Fruit fly (Drosophila melanogaster) whole organism, embryonic: ENCODE data around the gene CG17362.

Source experiments
- Atf-2 ChIP-seq: fragments of 200-800 bp; sonication (Bioruptor generic); optimal IDR thresholded peaks from 2 replicates; lab custom pipeline; 2016; ENCODE audit warnings: missing biosample characterization, missing genetic modification characterization
- B-H1 ChIP-seq: fragments of 200-800 bp; sonication (Bioruptor generic); IDR thresholded peaks from 3 replicates; pipeline ENCODE4 v1.3.6; 2022; ENCODE audit warnings: missing biosample characterization, missing genetic modification characterization
- CG10267 ChIP-seq: fragments of 200-800 bp; sonication (Bioruptor generic); optimal IDR thresholded peaks from 2 replicates; lab custom pipeline; 2018; ENCODE audit warnings: missing biosample characterization, mild to moderate bottlenecking, missing genetic modification characterization, moderate library complexity
- CG10431 ChIP-seq: fragments of 200-800 bp; sonication (Bioruptor generic); optimal IDR thresholded peaks from 3 replicates; lab custom pipeline; 2018; ENCODE audit warnings: missing biosample characterization, mild to moderate bottlenecking, missing genetic modification characterization
- CG11456 ChIP-seq: fragments of 200-800 bp; sonication (Bioruptor generic); IDR thresholded peaks from 3 replicates; pipeline ENCODE4 v1.3.6; 2022; ENCODE audit warnings: missing biosample characterization, missing genetic modification characterization
- CG14965 ChIP-seq: fragments of 200-800 bp; sonication (Bioruptor generic); optimal IDR thresholded peaks from 2 replicates; lab custom pipeline; 2016; ENCODE audit warnings: missing biosample characterization, missing genetic modification characterization, borderline replicate concordance
- CG15269 ChIP-seq: fragments of 200-800 bp; sonication (Bioruptor generic); optimal IDR thresholded peaks from 2 replicates; lab custom pipeline; 2018; ENCODE audit warnings: missing biosample characterization, mild to moderate bottlenecking, missing genetic modification characterization, moderate library complexity
- CG15696 ChIP-seq: fragments of 200-800 bp; sonication (Bioruptor generic); optimal IDR thresholded peaks from 2 replicates; lab custom pipeline; 2019; ENCODE audit warnings: missing biosample characterization, mild to moderate bottlenecking, missing genetic modification characterization, moderate library complexity
- CG16815 ChIP-seq: fragments of 200-800 bp; sonication (Bioruptor generic); optimal IDR thresholded peaks from 3 replicates; lab custom pipeline; 2017; ENCODE audit warnings: missing biosample characterization, mild to moderate bottlenecking, missing genetic modification characterization
- CG2120 ChIP-seq: fragments of 200-800 bp; sonication (Bioruptor generic); optimal IDR thresholded peaks from 3 replicates; lab custom pipeline; 2016; ENCODE audit warnings: missing biosample characterization, missing genetic modification characterization
- CG3065 ChIP-seq: fragments of 200-800 bp; sonication (Bioruptor generic); optimal IDR thresholded peaks from 2 replicates; lab custom pipeline; 2016; ENCODE audit warnings: missing biosample characterization, missing genetic modification characterization
- CG3163 ChIP-seq: fragments of 200-800 bp; sonication (Bioruptor generic); optimal IDR thresholded peaks from 3 replicates; lab custom pipeline; 2016; ENCODE audit warnings: missing biosample characterization, missing genetic modification characterization
- CG32532 ChIP-seq: fragments of 200-800 bp; sonication (Bioruptor generic); IDR thresholded peaks from 2 replicates; pipeline ENCODE4 v1.3.6; 2022; ENCODE audit warnings: missing biosample characterization, missing genetic modification characterization
- CG42726 ChIP-seq: fragments of 200-800 bp; sonication (Bioruptor generic); IDR thresholded peaks from 2 replicates; pipeline ENCODE4 v1.3.6; 2022; ENCODE audit warnings: missing biosample characterization, missing genetic modification characterization; ENCODE audit not compliant: partially characterized antibody
- CG5953 ChIP-seq: fragments of 200-800 bp; sonication (Bioruptor generic); IDR thresholded peaks from 2 replicates; pipeline ENCODE4 v1.3.6; 2022; ENCODE audit warnings: missing biosample characterization, missing genetic modification characterization
- CG7839 ChIP-seq: fragments of 200-800 bp; sonication (Bioruptor generic); optimal IDR thresholded peaks from 3 replicates; lab custom pipeline; 2018; ENCODE audit warnings: missing biosample characterization, mild to moderate bottlenecking, missing genetic modification characterization, moderate library complexity
- CG7928 ChIP-seq: fragments of 200-800 bp; sonication (Bioruptor generic); optimal IDR thresholded peaks from 2 replicates; lab custom pipeline; 2017; ENCODE audit warnings: missing biosample characterization, mild to moderate bottlenecking, missing genetic modification characterization
- CrebB ChIP-seq: fragments of 200-800 bp; sonication (Bioruptor generic); optimal IDR thresholded peaks from 3 replicates; lab custom pipeline; 2018; ENCODE audit warnings: missing biosample characterization, mild to moderate bottlenecking, missing genetic modification characterization
- Dll ChIP-seq: fragments of 200-800 bp; sonication (Bioruptor generic); IDR thresholded peaks from 4 replicates; pipeline ENCODE4 v1.3.6; 2022; ENCODE audit warnings: missing biosample characterization, missing genetic modification characterization; ENCODE audit not compliant: partially characterized antibody
- Eip74EF ChIP-seq, 2 experiments: fragments of 200-800 bp in 1 of 2; fragments of >200 bp in 1 of 2; sonication (Bioruptor generic) in 1 of 2; optimal IDR thresholded peaks; 2 replicates each; lab custom pipeline; 2017 to 2019; ENCODE audit warnings: missing biosample characterization in 2 of 2, missing genetic modification characterization in 2 of 2, mild to moderate bottlenecking in 1 of 2, moderate library complexity in 1 of 2
- H2.0 ChIP-seq: fragments of 200-800 bp; sonication (Bioruptor generic); IDR thresholded peaks from 2 replicates; pipeline ENCODE4 v1.3.6; 2022; ENCODE audit warnings: missing biosample characterization, missing genetic modification characterization
- HHEX ChIP-seq: fragments of 200-800 bp; sonication (Bioruptor generic); optimal IDR thresholded peaks from 3 replicates; lab custom pipeline; 2017; ENCODE audit warnings: missing biosample characterization, mild to moderate bottlenecking, missing genetic modification characterization, missing genetic modification reagents
- Hand ChIP-seq: fragments of 200-800 bp; sonication (Bioruptor generic); optimal IDR thresholded peaks from 2 replicates; lab custom pipeline; 2017; ENCODE audit warnings: mild to moderate bottlenecking, missing biosample characterization, missing genetic modification reagents, missing genetic modification characterization
- Hr3 ChIP-seq: fragments of 200-800 bp; sonication (Bioruptor generic); optimal IDR thresholded peaks from 3 replicates; lab custom pipeline; 2016; ENCODE audit warnings: missing biosample characterization, missing genetic modification characterization
- Hr51 ChIP-seq, 2 experiments: fragments of 200-800 bp; sonication (Bioruptor generic); optimal IDR thresholded peaks; 2 replicates in 1 of 2; 3 replicates in 1 of 2; lab custom pipeline; 2016 to 2018; ENCODE audit warnings: missing biosample characterization in 2 of 2, missing genetic modification characterization in 2 of 2, mild to moderate bottlenecking in 1 of 2, moderate library complexity in 1 of 2
- NK7.1 ChIP-seq: fragments of 200-800 bp; sonication (Bioruptor generic); optimal IDR thresholded peaks from 3 replicates; lab custom pipeline; 2016; ENCODE audit warnings: missing biosample characterization, missing genetic modification characterization
- Optix ChIP-seq: fragments of 200-800 bp; sonication (Bioruptor generic); IDR thresholded peaks from 3 replicates; pipeline ENCODE4 v1.3.6; 2022; ENCODE audit warnings: missing biosample characterization, missing genetic modification characterization
- Ptx1 ChIP-seq: fragments of 200-800 bp; sonication (Bioruptor generic); IDR thresholded peaks from 2 replicates; pipeline ENCODE4 v1.3.6; 2022; ENCODE audit warnings: missing biosample characterization, missing genetic modification characterization
- Sin3A ChIP-seq: fragments of >200 bp; optimal IDR thresholded peaks from 2 replicates; lab custom pipeline; 2018
- Trl ChIP-seq, 3 experiments: fragments of >200 bp in 2 of 3; fragments of 200-800 bp in 1 of 3; sonication (Bioruptor generic) in 1 of 3; optimal IDR thresholded peaks; 2 replicates in 1 of 3; 3 replicates in 2 of 3; lab custom pipeline; 2016 to 2017; ENCODE audit warnings: missing biosample characterization in 1 of 3, missing genetic modification characterization in 1 of 3
- Vsx1 ChIP-seq: fragments of 200-800 bp; sonication (Bioruptor generic); optimal IDR thresholded peaks from 2 replicates; lab custom pipeline; 2017; ENCODE audit warnings: missing biosample characterization, mild to moderate bottlenecking, missing genetic modification characterization, missing genetic modification reagents
- al ChIP-seq: fragments of 200-800 bp; sonication (Bioruptor generic); IDR thresholded peaks from 2 replicates; pipeline ENCODE4 v1.3.6; 2022; ENCODE audit warnings: missing biosample characterization, missing genetic modification characterization
- ara ChIP-seq: fragments of 200-800 bp; sonication (Bioruptor generic); IDR thresholded peaks from 2 replicates; pipeline ENCODE4 v1.3.6; 2022; ENCODE audit warnings: missing biosample characterization, missing genetic modification characterization
- btn ChIP-seq: fragments of 200-800 bp; sonication (Bioruptor generic); optimal IDR thresholded peaks from 2 replicates; lab custom pipeline; 2016; ENCODE audit warnings: missing biosample characterization, missing genetic modification characterization
- caup ChIP-seq: fragments of 200-800 bp; sonication (Bioruptor generic); optimal IDR thresholded peaks from 3 replicates; lab custom pipeline; 2017; ENCODE audit warnings: missing biosample characterization, mild to moderate bottlenecking, missing genetic modification characterization, moderate library complexity; ENCODE audit not compliant: severe bottlenecking
- croc ChIP-seq: fragments of 200-800 bp; sonication (Bioruptor generic); conservative IDR thresholded peaks from 3 replicates; pipeline ENCODE4 v1.3.6; 2022; ENCODE audit warnings: missing biosample characterization, missing genetic modification characterization
- dmrt99B ChIP-seq: fragments of 200-800 bp; sonication (Bioruptor generic); optimal IDR thresholded peaks from 2 replicates; lab custom pipeline; 2018; ENCODE audit warnings: missing biosample characterization, mild to moderate bottlenecking, missing genetic modification characterization, moderate library complexity
- dysf ChIP-seq: fragments of 200-800 bp; sonication (Bioruptor generic); IDR thresholded peaks from 3 replicates; pipeline ENCODE4 v1.3.6; 2022; ENCODE audit warnings: missing biosample characterization, missing genetic modification characterization
- ems ChIP-seq: fragments of 200-800 bp; sonication (Bioruptor generic); optimal IDR thresholded peaks from 3 replicates; lab custom pipeline; 2016; ENCODE audit warnings: missing biosample characterization, missing genetic modification characterization
- fd102C ChIP-seq: fragments of 200-800 bp; sonication (Bioruptor generic); optimal IDR thresholded peaks from 2 replicates; lab custom pipeline; 2018; ENCODE audit warnings: missing biosample characterization, mild to moderate bottlenecking, missing genetic modification characterization, moderate library complexity
- hb ChIP-seq: fragments of 200-800 bp; sonication (Bioruptor generic); IDR thresholded peaks from 3 replicates; pipeline ENCODE4 v1.3.6; 2022; ENCODE audit warnings: missing biosample characterization, missing genetic modification characterization; ENCODE audit not compliant: partially characterized antibody
- maf-S ChIP-seq: fragments of 200-800 bp; sonication (Bioruptor generic); optimal IDR thresholded peaks from 2 replicates; lab custom pipeline; 2016; ENCODE audit warnings: missing biosample characterization, missing genetic modification characterization
- nom ChIP-seq: fragments of 200-800 bp; sonication (Bioruptor generic); optimal IDR thresholded peaks from 2 replicates; lab custom pipeline; 2017; ENCODE audit warnings: missing biosample characterization, missing genetic modification characterization, mild to moderate bottlenecking, moderate library complexity, missing genetic modification reagents
- phol ChIP-seq: fragments of 200-800 bp; sonication (Bioruptor generic); optimal IDR thresholded peaks from 3 replicates; lab custom pipeline; 2018; ENCODE audit warnings: missing biosample characterization, mild to moderate bottlenecking, missing genetic modification characterization, moderate library complexity
- pnt ChIP-seq: fragments of 200-800 bp; sonication (Bioruptor generic); optimal IDR thresholded peaks from 3 replicates; lab custom pipeline; 2016; ENCODE audit warnings: missing biosample characterization, missing genetic modification characterization
- pum ChIP-seq: fragments of 200-800 bp; sonication (Bioruptor generic); optimal IDR thresholded peaks from 2 replicates; lab custom pipeline; 2016; ENCODE audit warnings: missing biosample characterization, missing genetic modification characterization
- sens ChIP-seq: fragments of 200-800 bp; sonication (Bioruptor generic); peaks from one replicate; lab custom pipeline; 2016; ENCODE audit warnings: missing biosample characterization, missing genetic modification characterization
- ssp ChIP-seq: fragments of 200-800 bp; sonication (Bioruptor generic); IDR thresholded peaks from 2 replicates; pipeline ENCODE4 v1.3.6; 2022; ENCODE audit warnings: missing biosample characterization, missing genetic modification characterization
- zen ChIP-seq: fragments of 200-800 bp; sonication (Bioruptor generic); optimal IDR thresholded peaks from 3 replicates; lab custom pipeline; 2018; ENCODE audit warnings: missing biosample characterization, mild to moderate bottlenecking, missing genetic modification characterization, moderate library complexity
- zen2 ChIP-seq: fragments of 200-800 bp; sonication (Bioruptor generic); IDR thresholded peaks from 3 replicates; pipeline ENCODE4 v1.3.6; 2022; ENCODE audit warnings: missing biosample characterization, missing genetic modification characterization; ENCODE audit not compliant: partially characterized antibody
- zf30C ChIP-seq: fragments of 200-800 bp; sonication (Bioruptor generic); optimal IDR thresholded peaks from 3 replicates; lab custom pipeline; 2018; ENCODE audit warnings: missing biosample characterization, mild to moderate bottlenecking, missing genetic modification characterization

CG17362 gene

DNA sequence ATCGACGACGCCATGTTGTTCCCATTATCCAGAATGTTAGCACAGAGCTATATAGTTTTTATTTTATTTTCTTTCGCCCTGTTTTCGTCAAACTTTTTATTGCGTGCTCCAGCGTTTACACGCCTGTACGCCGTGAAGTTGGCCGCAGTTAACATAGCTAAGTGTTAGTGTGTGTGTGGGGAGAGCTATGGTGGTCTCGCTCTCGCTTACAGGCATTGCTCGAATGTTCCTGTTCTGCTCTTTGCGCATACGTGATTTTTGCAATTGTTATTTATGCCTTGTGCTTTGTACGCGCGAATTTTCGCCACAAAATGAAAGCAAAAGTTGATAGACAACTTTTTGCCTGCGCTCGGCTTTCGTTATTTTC lies 17.6 kb downstream of the CG17362 start (continued):
- TF ChIP-seq zf30C (GFP tag; lab: Kevin White, UChicago) (no peak), NK7.1 (no peak), CG3065 (no peak), CG2120 (GFP tag; lab: Kevin White, UChicago) (no peak), CG15269 (no peak), CG15696 (tag; lab: Kevin White, UChicago) (no peak), Sin3A (lab: Kevin White, UChicago) (no peak), CG10431 (GFP tag; lab: Kevin White, UChicago) (peak; percentile 48), phol (tag; lab: Kevin White, UChicago) (peak; percentile 43), croc (GFP tag; lab: Robert Waterston, UW) (no peak), dysf (GFP tag; lab: Robert Waterston, UW) (peak; percentile 5; the same call in 1 of the 3 replicates), sens (GFP tag; lab: Kevin White, UChicago) (peak; percentile 25), CG3163 (GFP tag; lab: Kevin White, UChicago) (no peak), CG32532 (GFP tag; lab: Robert Waterston, UW) (no peak), CG42726 (GFP tag; lab: Robert Waterston, UW) (no peak), caup (GFP tag; lab: Kevin White, UChicago) (peak; percentile 58), ems (GFP tag; lab: Kevin White, UChicago) (no peak), Hand (no peak), fd102C (GFP tag; lab: Kevin White, UChicago) (no peak), HHEX (peak; percentile 39), CG14965 (no peak), CG7928 (GFP tag; lab: Kevin White, UChicago) (no peak), Hr51 (GFP tag; optimal IDR thresholded peaks at IDR 0.05; lab: Kevin White, UChicago) (no peak), CG5953 (no peak), pnt (GFP tag; lab: Kevin White, UChicago) (no peak), B-H1 (GFP tag; lab: Robert Waterston, UW) (no peak; the same call in 2 of the 3 replicates), ara (no peak), btn (no peak), dmrt99B (peak; percentile 1), CG7839 (no peak), al (GFP tag; lab: Robert Waterston, UW) (no peak), nom (GFP tag; lab: Kevin White, UChicago) (peak; percentile 42), Atf-2 (GFP tag; lab: Kevin White, UChicago) (no peak), CG11456 (GFP tag; lab: Robert Waterston, UW) (0 out of 3 replicates have a peak, but pooled peaks have one; percentile 34), Dll (GFP tag; lab: Robert Waterston, UW) (no peak), Vsx1 (GFP tag; lab: Kevin White, UChicago) (no peak), Eip74EF (GFP tag; optimal IDR thresholded peaks at IDR 0.05; lab: Kevin White, UChicago) (no peak), Optix (no peak), Ptx1 (GFP tag; lab: Robert Waterston, UW) (no peak), Hr3 (no peak), H2.0 (GFP tag; lab: Robert Waterston, UW) (no peak), zen (no peak), Trl (optimal IDR thresholded peaks at IDR 0.05; lab: Kevin White, UChicago) (no peak), Trl (GFP tag; optimal IDR thresholded peaks at IDR 0.05; lab: Kevin White, UChicago) (no peak), zen2 (GFP tag; lab: Robert Waterston, UW) (no peak), hb (GFP tag; lab: Robert Waterston, UW) (no peak), ssp (GFP tag; lab: Robert Waterston, UW) (no peak), CG16815 (GFP tag; lab: Kevin White, UChicago) (no peak), maf-S (no peak), CrebB (no peak), CG10267 (tag; lab: Kevin White, UChicago) (peak; percentile 2), pum (GFP tag; lab: Kevin White, UChicago) (no peak)
